Worm (Caenorhabditis elegans): ENCODE measurements around the gene spig-5.

DNA sequence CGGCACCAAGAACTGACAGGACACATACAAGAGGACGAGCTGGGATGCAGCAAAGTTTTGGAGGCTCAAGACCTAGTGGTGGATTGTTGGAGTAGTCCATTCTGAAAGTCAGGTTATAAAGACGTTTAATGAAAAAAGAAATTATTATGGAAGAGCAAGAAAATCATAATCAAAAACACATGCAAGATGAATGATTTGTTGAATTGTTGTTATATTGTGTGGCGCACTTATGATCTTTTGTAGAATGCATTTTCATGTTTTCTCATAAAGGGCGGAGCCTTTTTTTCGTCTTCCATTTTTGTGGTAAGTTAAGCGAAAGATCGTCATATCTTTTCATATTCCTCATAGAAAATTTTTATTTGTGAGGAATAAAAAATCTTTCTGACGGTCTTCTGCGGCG is 8.3 kb downstream of the spig-5 start, which contains the start of gene F47B8.2:
- TF ChIP-seq hnd-1 (tag; optimal IDR thresholded peaks at IDR 0.05) (no peak), hmg-4 (GFP tag; optimal IDR thresholded peaks at IDR 0.05) (no peak), ama-1 (optimal IDR thresholded peaks at IDR 0.05) (no peak), ceh-36 (tag; optimal IDR thresholded peaks at IDR 0.05) (no peak)
